Worm (Caenorhabditis elegans) whole organism, L3 larva: Measurements from ENCODE around the gene F23H11.4.
A peak's percentile ranks its signal among the peaks of the same experiment; 100 is the strongest.

Experiments
- R02D3.7 ChIP-seq: fragments of 150-350 bp; optimal IDR thresholded peaks from 2 replicates; lab custom pipeline; 2014; ENCODE audit warnings: missing biosample characterization, missing genetic modification characterization
- aly-2 ChIP-seq: fragments of 150-350 bp; optimal IDR thresholded peaks from 2 replicates; lab custom pipeline; 2014; ENCODE audit warnings: missing biosample characterization, missing genetic modification characterization
- ama-1 ChIP-seq: fragments of 150-350 bp; optimal IDR thresholded peaks from 2 replicates; lab custom pipeline; 2018
- ceh-16 ChIP-seq: sonication (generic microtip); optimal IDR thresholded peaks from 2 replicates; lab custom pipeline; 2017; ENCODE audit warnings: missing biosample characterization, missing genetic modification characterization
- ceh-28 ChIP-seq: fragments of 150-350 bp; optimal IDR thresholded peaks from 2 replicates; lab custom pipeline; 2014; ENCODE audit warnings: missing biosample characterization, missing genetic modification reagents, missing genetic modification characterization
- ceh-82 ChIP-seq: fragments of 150-350 bp; optimal IDR thresholded peaks from 2 replicates; lab custom pipeline; 2014; ENCODE audit warnings: missing biosample characterization, missing genetic modification characterization
- daf-12 ChIP-seq: fragments of 150-350 bp; optimal IDR thresholded peaks from 2 replicates; lab custom pipeline; 2014; ENCODE audit warnings: missing biosample characterization, missing genetic modification reagents, missing genetic modification characterization
- egl-27 ChIP-seq: sonication (generic microtip); optimal IDR thresholded peaks from 4 replicates; lab custom pipeline; 2017; ENCODE audit warnings: missing biosample characterization, missing genetic modification reagents, missing genetic modification characterization
- egl-5 ChIP-seq: fragments of 150-350 bp; optimal IDR thresholded peaks from 2 replicates; lab custom pipeline; 2017; ENCODE audit warnings: missing biosample characterization, missing genetic modification reagents, missing genetic modification characterization, inconsistent platforms
- elt-1 ChIP-seq: fragments of 150-350 bp; optimal IDR thresholded peaks from 2 replicates; lab custom pipeline; 2014; ENCODE audit warnings: missing biosample characterization, missing genetic modification characterization
- elt-2 ChIP-seq: sonication (generic microtip); optimal IDR thresholded peaks from 2 replicates; lab custom pipeline; 2016; ENCODE audit warnings: missing genetic modification reagents, mild to moderate bottlenecking, missing genetic modification characterization, missing compliant biosample characterization
- eor-1 ChIP-seq, 2 experiments: fragments of 150-350 bp; optimal IDR thresholded peaks; 2 replicates each; lab custom pipeline; 2014 to 2018; ENCODE audit warnings: missing biosample characterization in 2 of 2, missing genetic modification characterization in 2 of 2
- fkh-10 ChIP-seq: sonication (generic microtip); optimal IDR thresholded peaks from 2 replicates; lab custom pipeline; 2017; ENCODE audit warnings: missing biosample characterization, missing genetic modification reagents, missing genetic modification characterization
- fkh-2 ChIP-seq: fragments of 150-350 bp; optimal IDR thresholded peaks from 2 replicates; lab custom pipeline; 2014; ENCODE audit warnings: missing biosample characterization, missing genetic modification reagents, missing genetic modification characterization
- hmg-11 ChIP-seq: sonication (generic microtip); optimal IDR thresholded peaks from 2 replicates; lab custom pipeline; 2016; ENCODE audit warnings: missing genetic modification characterization, missing compliant biosample characterization
- jun-1 ChIP-seq: fragments of 150-350 bp; optimal IDR thresholded peaks from 2 replicates; lab custom pipeline; 2014; ENCODE audit warnings: missing biosample characterization, missing genetic modification reagents, missing genetic modification characterization
- lin-15B ChIP-seq: fragments of 150-350 bp; optimal IDR thresholded peaks from 2 replicates; lab custom pipeline; 2014; ENCODE audit warnings: missing biosample characterization, missing genetic modification characterization
- lin-39 ChIP-seq: fragments of 150-350 bp; optimal IDR thresholded peaks from 2 replicates; lab custom pipeline; 2018; ENCODE audit warnings: missing biosample characterization, missing genetic modification reagents, missing genetic modification characterization
- lsy-12 ChIP-seq: sonication (generic microtip); optimal IDR thresholded peaks from 2 replicates; lab custom pipeline; 2016; ENCODE audit warnings: mild to moderate bottlenecking, missing genetic modification characterization, missing compliant biosample characterization
- mdl-1 ChIP-seq: fragments of 150-350 bp; optimal IDR thresholded peaks from 2 replicates; lab custom pipeline; 2014; ENCODE audit warnings: missing biosample characterization, missing genetic modification characterization
- mml-1 ChIP-seq: fragments of 150-350 bp; sonication (generic microtip); optimal IDR thresholded peaks from 3 replicates; lab custom pipeline; 2014; ENCODE audit warnings: missing biosample characterization, missing genetic modification characterization
- nfya-1 ChIP-seq: sonication (generic microtip); optimal IDR thresholded peaks from 2 replicates; lab custom pipeline; 2017; ENCODE audit warnings: missing genetic modification characterization, mild to moderate bottlenecking, missing compliant biosample characterization, antibody characterized with exemption, moderate library complexity; ENCODE audit not compliant: insufficient read depth
- nhr-11 ChIP-seq: fragments of 150-350 bp; optimal IDR thresholded peaks from 2 replicates; lab custom pipeline; 2014; ENCODE audit warnings: missing biosample characterization, missing genetic modification characterization
- nhr-12 ChIP-seq: fragments of 150-350 bp; optimal IDR thresholded peaks from 2 replicates; lab custom pipeline; 2014; ENCODE audit warnings: missing biosample characterization, missing genetic modification characterization
- nhr-23 ChIP-seq: fragments of 150-350 bp; optimal IDR thresholded peaks from 2 replicates; lab custom pipeline; 2014; ENCODE audit warnings: missing biosample characterization, missing genetic modification reagents, missing genetic modification characterization
- nhr-237 ChIP-seq: fragments of 150-350 bp; optimal IDR thresholded peaks from 2 replicates; lab custom pipeline; 2014; ENCODE audit warnings: missing biosample characterization, missing genetic modification characterization
- nhr-25 ChIP-seq: sonication (generic microtip); optimal IDR thresholded peaks from 2 replicates; lab custom pipeline; 2017; ENCODE audit warnings: missing biosample characterization, missing genetic modification characterization
- nhr-43 ChIP-seq: sonication (generic microtip); optimal IDR thresholded peaks from 2 replicates; lab custom pipeline; 2016; ENCODE audit warnings: mild to moderate bottlenecking, missing genetic modification characterization, missing compliant biosample characterization; ENCODE audit not compliant: poor library complexity, severe bottlenecking
- nhr-67 ChIP-seq: fragments of 150-350 bp; optimal IDR thresholded peaks from 2 replicates; lab custom pipeline; 2014; ENCODE audit warnings: missing biosample characterization, missing genetic modification characterization
- nhr-76 ChIP-seq: fragments of 150-350 bp; sonication (generic microtip); optimal IDR thresholded peaks from 5 replicates; lab custom pipeline; 2014; ENCODE audit warnings: missing biosample characterization, missing genetic modification characterization
- nhr-77 ChIP-seq: fragments of 150-350 bp; optimal IDR thresholded peaks from 2 replicates; lab custom pipeline; 2014; ENCODE audit warnings: missing biosample characterization, missing genetic modification characterization
- pha-4 ChIP-seq: fragments of 150-350 bp; optimal IDR thresholded peaks from 2 replicates; lab custom pipeline; 2014; ENCODE audit warnings: missing biosample characterization, missing genetic modification reagents, missing genetic modification characterization
- pqm-1 ChIP-seq: fragments of 150-350 bp; optimal IDR thresholded peaks from 2 replicates; lab custom pipeline; 2017; ENCODE audit warnings: missing biosample characterization, missing genetic modification characterization, inconsistent platforms
- sea-2 ChIP-seq: fragments of 150-350 bp; sonication (generic microtip); optimal IDR thresholded peaks from 4 replicates; lab custom pipeline; 2014; ENCODE audit warnings: missing biosample characterization, missing genetic modification reagents, missing genetic modification characterization
- skn-1 ChIP-seq: fragments of 150-350 bp; optimal IDR thresholded peaks from 2 replicates; lab custom pipeline; 2014; ENCODE audit warnings: missing biosample characterization, missing genetic modification characterization
- snpc-4 ChIP-seq: fragments of 150-350 bp; optimal IDR thresholded peaks from 2 replicates; lab custom pipeline; 2014; ENCODE audit warnings: missing biosample characterization, missing genetic modification characterization
- tbx-2 ChIP-seq: sonication (generic microtip); optimal IDR thresholded peaks from 2 replicates; lab custom pipeline; 2016; ENCODE audit warnings: mild to moderate bottlenecking, missing genetic modification characterization, missing compliant biosample characterization
- unc-39 ChIP-seq: sonication (generic microtip); optimal IDR thresholded peaks from 4 replicates; lab custom pipeline; 2017; ENCODE audit warnings: missing biosample characterization, missing genetic modification characterization
- unc-62 ChIP-seq: fragments of 150-350 bp; sonication (generic microtip); optimal IDR thresholded peaks from 4 replicates; lab custom pipeline; 2014; ENCODE audit warnings: missing biosample characterization, missing genetic modification reagents, missing genetic modification characterization
- zag-1 ChIP-seq: fragments of 150-350 bp; optimal IDR thresholded peaks from 2 replicates; lab custom pipeline; 2014; ENCODE audit warnings: missing biosample characterization, missing genetic modification characterization
- ztf-11 ChIP-seq: fragments of 150-350 bp; optimal IDR thresholded peaks from 2 replicates; lab custom pipeline; 2014; ENCODE audit warnings: missing biosample characterization, missing genetic modification characterization
- ztf-4 ChIP-seq: fragments of 150-350 bp; optimal IDR thresholded peaks from 2 replicates; lab custom pipeline; 2014; ENCODE audit warnings: missing biosample characterization, missing genetic modification characterization

Gene F23H11.4

ce11 chrIII:895525-895924, 11.8 kb downstream of the F23H11.4 start, which contains the start of the genes ztf-18 and F23H11.2:
Gene ztf-18, minus strand, starts transcription at chrIII:895712.
Gene F23H11.2, plus strand, starts transcription at chrIII:895747.
- TF ChIP-seq unc-62 (no peak), fkh-2 (no peak), mml-1 (tag; lab: Kevin White, UChicago) (no peak), egl-27 (no peak), zag-1 (tag; lab: Kevin White, UChicago) (no peak), elt-1 (tag; lab: Kevin White, UChicago) (no peak), R02D3.7 (tag; lab: Kevin White, UChicago) (no peak)

ce11 chrIII:891014-891413, 16.3 kb downstream of the F23H11.4 start, which contains the start of gene T24C4.10:
Gene T24C4.10, minus strand, starts transcription at chrIII:891243.
- peak; percentile 62 for TF ChIP-seq elt-2 (tag; lab: Kevin White, UChicago)
- TF ChIP-seq pqm-1 (tag; lab: Kevin White, UChicago) = peak; percentile 48
- TF ChIP-seq nhr-12 (tag; lab: Kevin White, UChicago) = no peak
- no peak for TF ChIP-seq nhr-11 (tag; lab: Kevin White, UChicago)
- no peak for TF ChIP-seq pha-4 (tag; lab: Kevin White, UChicago)
- TF ChIP-seq nhr-237 (tag; lab: Kevin White, UChicago) = no peak
- no peak for TF ChIP-seq nhr-67

ce11 chrIII:888983-889549, 18.3 kb downstream of the F23H11.4 start:
- TF ChIP-seq nfya-1 (tag; lab: Kevin White, UChicago) = peak; percentile 19
- no peak for TF ChIP-seq unc-39 (tag; lab: Kevin White, UChicago)
- TF ChIP-seq, all 47 proteins: peak for 1

- TF ChIP-seq eor-1 (tag; optimal IDR thresholded peaks at IDR 0.05; lab: Kevin White, UChicago) (no peak), unc-62 (no peak), sea-2 (GFP tag; lab: Kevin White, UChicago) (peak; percentile 79), ama-1 (lab: Kevin White, UChicago) (peak; percentile 45), fkh-2 (no peak), nhr-23 (peak; percentile 60), nhr-76 (no peak), tbx-2 (tag; lab: Kevin White, UChicago) (peak; percentile 37), lsy-12 (tag; lab: Kevin White, UChicago) (no peak), pha-4 (tag; lab: Kevin White, UChicago) (peak; percentile 46), daf-12 (tag; lab: Kevin White, UChicago) (no peak), mml-1 (tag; lab: Kevin White, UChicago) (no peak), mdl-1 (tag; lab: Kevin White, UChicago) (peak; percentile 48), snpc-4 (tag; lab: Kevin White, UChicago) (peak; percentile 76), nhr-12 (tag; lab: Kevin White, UChicago) (no peak), egl-5 (tag; lab: Kevin White, UChicago) (peak; percentile 60), nhr-77 (tag; lab: Kevin White, UChicago) (no peak), unc-39 (tag; lab: Kevin White, UChicago) (no peak), ceh-28 (tag; lab: Kevin White, UChicago) (peak; percentile 89), jun-1 (tag; lab: Kevin White, UChicago) (peak; percentile 31), nhr-67 (no peak), zag-1 (tag; lab: Kevin White, UChicago) (no peak), ceh-82 (tag; lab: Kevin White, UChicago) (no peak), aly-2 (tag; lab: Kevin White, UChicago) (no peak), skn-1 (tag; lab: Kevin White, UChicago) (peak; percentile 41), ceh-16 (no peak), nfya-1 (tag; lab: Kevin White, UChicago) (peak; percentile 82), elt-1 (tag; lab: Kevin White, UChicago) (no peak), nhr-11 (tag; lab: Kevin White, UChicago) (no peak), hmg-11 (peak; percentile 71), pqm-1 (tag; lab: Kevin White, UChicago) (peak; percentile 8), lin-15B (peak; percentile 40), egl-27 (peak; percentile 50), fkh-10 (GFP tag; lab: Kevin White, UChicago) (peak; percentile 33), ztf-4 (tag; lab: Kevin White, UChicago) (no peak), lin-39 (tag; lab: Kevin White, UChicago) (peak; percentile 81), nhr-43 (tag; lab: Kevin White, UChicago) (no peak), ztf-11 (tag; lab: Kevin White, UChicago) (no peak), elt-2 (tag; lab: Kevin White, UChicago) (peak; percentile 66), nhr-25 (tag; lab: Kevin White, UChicago) (peak; percentile 2)
These were observed 19.5 kb downstream of the F23H11.4 start for ce11 chrIII:887874-888299.
